Worm (Caenorhabditis elegans) whole organism, L2 larva: ENCODE results near the gene nhr-164.

Source experiments
- C34F6.9 ChIP-seq: fragments of 150-350 bp; optimal IDR thresholded peaks from 2 replicates; lab custom pipeline; 2014; ENCODE audit warnings: missing biosample characterization, missing genetic modification characterization
- F13H6.1 ChIP-seq: sonication (generic microtip); optimal IDR thresholded peaks from 2 replicates; lab custom pipeline; 2016; ENCODE audit warnings: missing genetic modification characterization, missing compliant biosample characterization
- R02D3.7 ChIP-seq: fragments of 150-350 bp; optimal IDR thresholded peaks from 2 replicates; lab custom pipeline; 2014; ENCODE audit warnings: missing biosample characterization, missing genetic modification characterization
- Y55F3AM.14 ChIP-seq: fragments of 200-800 bp; sonication (Bioruptor generic); optimal IDR thresholded peaks from 2 replicates; lab custom pipeline; 2018; ENCODE audit warnings: mild to moderate bottlenecking, missing genetic modification characterization, missing compliant biosample characterization
- aly-2 ChIP-seq: fragments of 150-350 bp; optimal IDR thresholded peaks from 2 replicates; lab custom pipeline; 2014; ENCODE audit warnings: missing biosample characterization, missing genetic modification characterization
- crh-2 ChIP-seq: sonication (generic microtip); optimal IDR thresholded peaks from 2 replicates; lab custom pipeline; 2017; ENCODE audit warnings: missing biosample characterization, missing genetic modification characterization
- dmd-4 ChIP-seq: sonication (generic microtip); optimal IDR thresholded peaks from 2 replicates; lab custom pipeline; 2017; ENCODE audit warnings: missing biosample characterization, missing genetic modification characterization
- egl-27 ChIP-seq: sonication (generic microtip); optimal IDR thresholded peaks from 3 replicates; lab custom pipeline; 2017; ENCODE audit warnings: missing biosample characterization, missing genetic modification reagents, missing genetic modification characterization
- elt-1 ChIP-seq: fragments of 150-350 bp; optimal IDR thresholded peaks from 2 replicates; lab custom pipeline; 2014; ENCODE audit warnings: missing biosample characterization, missing genetic modification characterization
- fos-1 ChIP-seq: fragments of 150-350 bp; optimal IDR thresholded peaks from 2 replicates; lab custom pipeline; 2014; ENCODE audit warnings: missing biosample characterization, missing genetic modification characterization
- gmeb-1 ChIP-seq: fragments of 150-350 bp; optimal IDR thresholded peaks from 2 replicates; lab custom pipeline; 2014; ENCODE audit warnings: missing biosample characterization, missing genetic modification characterization
- lin-11 ChIP-seq: fragments of 150-350 bp; sonication (generic microtip); optimal IDR thresholded peaks from 2 replicates; lab custom pipeline; 2014; ENCODE audit warnings: missing biosample characterization, missing genetic modification characterization, inconsistent platforms, mixed read lengths
- lin-39 ChIP-seq: fragments of 150-350 bp; optimal IDR thresholded peaks from 2 replicates; lab custom pipeline; 2014; ENCODE audit warnings: missing biosample characterization, missing genetic modification reagents, missing genetic modification characterization
- mab-5 ChIP-seq: fragments of 150-350 bp; optimal IDR thresholded peaks from 2 replicates; lab custom pipeline; 2014; ENCODE audit warnings: missing biosample characterization, missing genetic modification characterization
- mdl-1 ChIP-seq, 2 experiments: fragments of 150-350 bp in 1 of 2; sonication (generic microtip) in 1 of 2; optimal IDR thresholded peaks; 2 replicates each; lab custom pipeline; 2017; ENCODE audit warnings: missing biosample characterization in 2 of 2, missing genetic modification characterization in 2 of 2
- nhr-11 ChIP-seq: fragments of 150-350 bp; optimal IDR thresholded peaks from 2 replicates; lab custom pipeline; 2014; ENCODE audit warnings: missing biosample characterization, missing genetic modification characterization
- nhr-129 ChIP-seq: fragments of 150-350 bp; optimal IDR thresholded peaks from 2 replicates; lab custom pipeline; 2014; ENCODE audit warnings: missing biosample characterization, missing genetic modification characterization
- nhr-21 ChIP-seq: fragments of 150-350 bp; optimal IDR thresholded peaks from 2 replicates; lab custom pipeline; 2014; ENCODE audit warnings: missing biosample characterization, missing genetic modification characterization
- nhr-23 ChIP-seq: fragments of 150-350 bp; optimal IDR thresholded peaks from 2 replicates; lab custom pipeline; 2014; ENCODE audit warnings: missing biosample characterization, missing genetic modification reagents, missing genetic modification characterization
- nhr-237 ChIP-seq: fragments of 150-350 bp; optimal IDR thresholded peaks from 2 replicates; lab custom pipeline; 2014; ENCODE audit warnings: missing biosample characterization, missing genetic modification characterization
- nhr-6 ChIP-seq: fragments of 150-350 bp; optimal IDR thresholded peaks from 2 replicates; lab custom pipeline; 2014; ENCODE audit warnings: missing biosample characterization, missing genetic modification characterization
- nhr-77 ChIP-seq: fragments of 150-350 bp; optimal IDR thresholded peaks from 2 replicates; lab custom pipeline; 2014; ENCODE audit warnings: missing biosample characterization, missing genetic modification characterization
- peb-1 ChIP-seq: fragments of 150-350 bp; optimal IDR thresholded peaks from 2 replicates; lab custom pipeline; 2014; ENCODE audit warnings: missing biosample characterization, missing genetic modification characterization
- sem-4 ChIP-seq: fragments of 150-350 bp; optimal IDR thresholded peaks from 2 replicates; lab custom pipeline; 2014; ENCODE audit warnings: missing biosample characterization, missing genetic modification reagents, missing genetic modification characterization
- skn-1 ChIP-seq: sonication (generic microtip); optimal IDR thresholded peaks from 2 replicates; lab custom pipeline; 2017; ENCODE audit warnings: missing biosample characterization, missing genetic modification characterization
- sma-3 ChIP-seq: sonication (generic microtip); optimal IDR thresholded peaks from 2 replicates; lab custom pipeline; 2016; ENCODE audit warnings: missing genetic modification reagents, missing genetic modification characterization, missing compliant biosample characterization
- unc-39 ChIP-seq: fragments of 150-350 bp; optimal IDR thresholded peaks from 2 replicates; lab custom pipeline; 2014; ENCODE audit warnings: missing biosample characterization, missing genetic modification characterization
- unc-55 ChIP-seq: fragments of 150-350 bp; sonication (generic microtip); optimal IDR thresholded peaks from 3 replicates; lab custom pipeline; 2014; ENCODE audit warnings: missing biosample characterization, missing genetic modification reagents, missing genetic modification characterization
- unc-62 ChIP-seq: fragments of 150-350 bp; optimal IDR thresholded peaks from 2 replicates; lab custom pipeline; 2014; ENCODE audit warnings: missing biosample characterization, missing genetic modification reagents, missing genetic modification characterization
- zag-1 ChIP-seq: fragments of 150-350 bp; optimal IDR thresholded peaks from 2 replicates; lab custom pipeline; 2014; ENCODE audit warnings: missing biosample characterization, missing genetic modification characterization
- ztf-11 ChIP-seq: sonication (generic microtip); optimal IDR thresholded peaks from 2 replicates; lab custom pipeline; 2017; ENCODE audit warnings: missing biosample characterization, missing genetic modification characterization
- ztf-4 ChIP-seq: fragments of 150-350 bp; optimal IDR thresholded peaks from 2 replicates; lab custom pipeline; 2014; ENCODE audit warnings: missing biosample characterization, missing genetic modification characterization

nhr-164 gene

ce11 chrV:15238552-15238951 lies 3.0 kb upstream of the nhr-164 start, which contains the start of gene srw-12:
Gene srw-12 (minus strand): TSS chrV:15238652.
- TF ChIP-seq unc-62 (GFP tag; lab: Kevin White, UChicago), result no peak
- no peak for TF ChIP-seq egl-27
- TF ChIP-seq unc-55 (GFP tag; lab: Kevin White, UChicago), result no peak

- TF ChIP-seq mab-5 (tag; lab: Kevin White, UChicago), result no peak
- no peak for TF ChIP-seq zag-1
- no peak for TF ChIP-seq R02D3.7 (tag; lab: Kevin White, UChicago)
Measured at ce11 chrV:15232200-15232599, 3.4 kb downstream of the nhr-164 start, which contains the start of gene srw-13. Gene srw-13 (plus strand): TSS chrV:15232500.

- TF ChIP-seq Y55F3AM.14 (GFP tag; lab: Kevin White, UChicago) (no peak), elt-1 (tag; lab: Kevin White, UChicago) (no peak), crh-2 (tag; lab: Kevin White, UChicago) (no peak), lin-11 (no peak)
Measured at ce11 chrV:15230243-15230642, 5.3 kb downstream of the nhr-164 start, which contains the start of gene srw-15. Gene srw-15 (plus strand): TSS chrV:15230543.

ce11 chrV:15226206-15226605 lies 9.4 kb downstream of the nhr-164 start:
- peak; percentile 74 for TF ChIP-seq fos-1 (tag; lab: Kevin White, UChicago)
- no peak for TF ChIP-seq ztf-11 (tag; lab: Kevin White, UChicago)

- TF ChIP-seq mdl-1 (tag; optimal IDR thresholded peaks at IDR 0.05; lab: Kevin White, UChicago) (no peak), unc-62 (GFP tag; lab: Kevin White, UChicago) (no peak), lin-39 (no peak), C34F6.9 (no peak), gmeb-1 (no peak), skn-1 (tag; lab: Kevin White, UChicago) (no peak), nhr-77 (tag; lab: Kevin White, UChicago) (no peak), dmd-4 (no peak), sem-4 (tag; lab: Kevin White, UChicago) (no peak)
Measured at ce11 chrV:15225650-15226049, 9.9 kb downstream of the nhr-164 start, which contains the start of gene srw-14. Gene srw-14 (plus strand): TSS chrV:15225950.

- TF ChIP-seq peb-1 (tag; lab: Kevin White, UChicago) (no peak), ztf-11 (tag; lab: Kevin White, UChicago) (no peak), F13H6.1 (tag; lab: Kevin White, UChicago) (no peak), unc-62 (GFP tag; lab: Kevin White, UChicago) (no peak), unc-39 (tag; lab: Kevin White, UChicago) (no peak), nhr-23 (no peak)
Measured at ce11 chrV:15223668-15224067, 11.9 kb downstream of the nhr-164 start, which contains the start of gene srw-24. Gene srw-24 (plus strand): TSS chrV:15223968.

ce11 chrV:15221330-15221729 lies 14.2 kb downstream of the nhr-164 start, which contains the start of gene irld-25:
Gene irld-25 (plus strand): TSS chrV:15221630.
- TF ChIP-seq nhr-6, result no peak
- no peak for TF ChIP-seq sma-3 (GFP tag; lab: Kevin White, UChicago)
- TF ChIP-seq ztf-4 (tag; lab: Kevin White, UChicago), result no peak
- TF ChIP-seq F13H6.1 (tag; lab: Kevin White, UChicago), result no peak
- no peak for TF ChIP-seq nhr-77 (tag; lab: Kevin White, UChicago)
- no peak for TF ChIP-seq fos-1 (tag; lab: Kevin White, UChicago)
- TF ChIP-seq aly-2 (tag; lab: Kevin White, UChicago), result no peak
- TF ChIP-seq nhr-237 (tag; lab: Kevin White, UChicago), result no peak
- TF ChIP-seq lin-39, result no peak
- TF ChIP-seq dmd-4, result no peak

ce11 chrV:15216705-15217104 lies 18.9 kb downstream of the nhr-164 start, which contains the start of gene sri-25:
Gene sri-25 (plus strand): TSS chrV:15217005.
- TF ChIP-seq nhr-21 (tag; lab: Kevin White, UChicago) (no peak), nhr-129 (no peak), nhr-11 (no peak), F13H6.1 (tag; lab: Kevin White, UChicago) (no peak), nhr-23 (no peak)
- TF ChIP-seq, all 48 proteins: peak for 0
